Fruit fly (Drosophila melanogaster): ENCODE data around the gene ABCB7.

ABCB7 gene

dm6 chr3L:1670008-1670407 is 51.8 kb downstream of the ABCB7 start, which contains the start of gene RabX5:
TSS of gene RabX5 (minus strand) at chr3L:1670108.
- no peak for TF ChIP-seq OdsH (GFP tag; optimal IDR thresholded peaks at IDR 0.05)
- no peak for TF ChIP-seq Vsx2 (GFP tag; optimal IDR thresholded peaks at IDR 0.05; ENCODE audit: partially characterized antibody)
- no peak for TF ChIP-seq pan (optimal IDR thresholded peaks at IDR 0.05)
- no peak for TF ChIP-seq foxo (GFP tag; optimal IDR thresholded peaks at IDR 0.05)
- TF ChIP-seq ey (GFP tag; optimal IDR thresholded peaks at IDR 0.05) = no peak
- TF ChIP-seq Rel (GFP tag; optimal IDR thresholded peaks at IDR 0.05) = no peak
- no peak for TF ChIP-seq Rel (tag; optimal IDR thresholded peaks at IDR 0.05)
- no peak for TF ChIP-seq dsf (GFP tag; optimal IDR thresholded peaks at IDR 0.05; ENCODE audit: borderline replicate concordance)
- no peak for TF ChIP-seq dmrt93B (GFP tag; optimal IDR thresholded peaks at IDR 0.05)
- no peak for TF ChIP-seq sage (GFP tag; optimal IDR thresholded peaks at IDR 0.05)
- TF ChIP-seq Hr83 (GFP tag; optimal IDR thresholded peaks at IDR 0.05; ENCODE audit: poor library complexity, severe bottlenecking) = no peak
- no peak for TF ChIP-seq Dfd (GFP tag; optimal IDR thresholded peaks at IDR 0.05)
- TF ChIP-seq CG32264 (GFP tag; optimal IDR thresholded peaks at IDR 0.05) = no peak
- no peak for TF ChIP-seq Dif (GFP tag; optimal IDR thresholded peaks at IDR 0.05; ENCODE audit: partially characterized antibody)
- no peak for TF ChIP-seq N (GFP tag; optimal IDR thresholded peaks at IDR 0.05)
- no peak for TF ChIP-seq usp (GFP tag; optimal IDR thresholded peaks at IDR 0.05)
- TF ChIP-seq Jra (GFP tag; optimal IDR thresholded peaks at IDR 0.05) = no peak
- no peak for TF ChIP-seq psq (GFP tag; optimal IDR thresholded peaks at IDR 0.05)
- TF ChIP-seq jim (GFP tag; optimal IDR thresholded peaks at IDR 0.05) = no peak
- no peak for TF ChIP-seq HLH106 (tag; optimal IDR thresholded peaks at IDR 0.05)
- TF ChIP-seq CG9705 (GFP tag; optimal IDR thresholded peaks at IDR 0.05) = no peak

dm6 chr3L:1672627-1673026 is 54.4 kb downstream of the ABCB7 start, which contains the start of gene CG13930:
TSS of gene CG13930 (minus strand) at chr3L:1672727.
- TF ChIP-seq Jra (GFP tag; optimal IDR thresholded peaks at IDR 0.05) = no peak
- no peak for TF ChIP-seq GATAd (GFP tag; optimal IDR thresholded peaks at IDR 0.05)
- no peak for TF ChIP-seq pan (optimal IDR thresholded peaks at IDR 0.05)
- TF ChIP-seq N (GFP tag; optimal IDR thresholded peaks at IDR 0.05) = no peak
- TF ChIP-seq h (GFP tag; optimal IDR thresholded peaks at IDR 0.05) = no peak
- no peak for TF ChIP-seq rgr (GFP tag; optimal IDR thresholded peaks at IDR 0.05)
- TF ChIP-seq sv (GFP tag; optimal IDR thresholded peaks at IDR 0.05) = no peak
- no peak for TF ChIP-seq ey (GFP tag; optimal IDR thresholded peaks at IDR 0.05)

Measured in whole organism, wandering third instar larva.